Worm (Caenorhabditis elegans) whole organism, L2 larva: ENCODE results near the gene srd-39.

Source experiments
- F13H6.1 ChIP-seq: sonication (generic microtip); optimal IDR thresholded peaks from 2 replicates; lab custom pipeline; 2016; ENCODE audit warnings: missing genetic modification characterization, missing compliant biosample characterization
- egl-27 ChIP-seq: sonication (generic microtip); optimal IDR thresholded peaks from 3 replicates; lab custom pipeline; 2017; ENCODE audit warnings: missing biosample characterization, missing genetic modification reagents, missing genetic modification characterization
- elt-1 ChIP-seq: fragments of 150-350 bp; optimal IDR thresholded peaks from 2 replicates; lab custom pipeline; 2014; ENCODE audit warnings: missing biosample characterization, missing genetic modification characterization
- elt-3 ChIP-seq: sonication (generic microtip); optimal IDR thresholded peaks from 2 replicates; lab custom pipeline; 2017; ENCODE audit warnings: missing biosample characterization, missing genetic modification characterization
- fos-1 ChIP-seq: fragments of 150-350 bp; optimal IDR thresholded peaks from 2 replicates; lab custom pipeline; 2014; ENCODE audit warnings: missing biosample characterization, missing genetic modification characterization
- lin-11 ChIP-seq: fragments of 150-350 bp; sonication (generic microtip); optimal IDR thresholded peaks from 2 replicates; lab custom pipeline; 2014; ENCODE audit warnings: missing biosample characterization, missing genetic modification characterization, inconsistent platforms, mixed read lengths
- lin-13 ChIP-seq: fragments of 150-350 bp; optimal IDR thresholded peaks from 2 replicates; lab custom pipeline; 2014; ENCODE audit warnings: missing biosample characterization, missing genetic modification reagents, missing genetic modification characterization
- nhr-25 ChIP-seq: fragments of 150-350 bp; sonication (generic microtip); optimal IDR thresholded peaks from 3 replicates; lab custom pipeline; 2014; ENCODE audit warnings: missing biosample characterization, missing genetic modification characterization
- snpc-4 ChIP-seq: fragments of 150-350 bp; optimal IDR thresholded peaks from 2 replicates; lab custom pipeline; 2014; ENCODE audit warnings: missing biosample characterization, missing genetic modification characterization
- unc-62 ChIP-seq: fragments of 150-350 bp; optimal IDR thresholded peaks from 2 replicates; lab custom pipeline; 2014; ENCODE audit warnings: missing biosample characterization, missing genetic modification reagents, missing genetic modification characterization
- ztf-1 ChIP-seq: fragments of 200-800 bp; sonication (Bioruptor generic); conservative IDR thresholded peaks from 2 replicates; pipeline ENCODE4 v1.3.6; 2022; ENCODE audit warnings: missing genetic modification characterization, missing compliant biosample characterization

DNA sequence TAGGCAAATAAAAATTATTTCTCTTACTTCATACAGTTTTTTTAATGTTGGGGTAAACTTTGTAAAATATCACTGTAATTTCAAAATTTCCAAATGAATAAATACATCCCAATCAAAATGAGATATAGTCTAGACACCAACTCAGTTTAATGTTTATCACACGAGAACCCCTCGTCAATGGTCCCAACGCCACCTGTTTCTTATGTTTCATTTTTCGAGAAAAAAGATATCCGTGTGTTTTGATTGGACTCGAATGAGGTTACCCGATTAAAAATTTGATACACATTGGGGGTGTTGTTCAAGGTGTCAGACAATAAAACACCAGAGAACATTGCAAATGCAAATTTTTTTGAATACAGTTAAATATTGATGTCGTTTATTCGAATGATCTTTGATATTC, 17.1 kb upstream of the srd-39 start:
- no peak for TF ChIP-seq unc-62 (GFP tag; lab: Kevin White, UChicago)
- no peak for TF ChIP-seq snpc-4 (tag; lab: Kevin White, UChicago)
- TF ChIP-seq elt-1 (tag; lab: Kevin White, UChicago) = no peak
- TF ChIP-seq F13H6.1 (tag; lab: Kevin White, UChicago) = no peak
- TF ChIP-seq lin-11 (tag; lab: Kevin White, UChicago) = no peak
- no peak for TF ChIP-seq elt-3
- no peak for TF ChIP-seq egl-27 (tag; lab: Kevin White, UChicago)
- no peak for TF ChIP-seq ztf-1 (GFP tag; lab: Robert Waterston, UW)
- no peak for TF ChIP-seq lin-13 (GFP tag; lab: Kevin White, UChicago)
- no peak for TF ChIP-seq fos-1 (tag; lab: Kevin White, UChicago)
- no peak for TF ChIP-seq nhr-25 (tag; lab: Kevin White, UChicago)
